Worm (Caenorhabditis elegans) whole organism, mixed stage, embryonic: ENCODE results near the gene fbxa-52.

Source experiments
- mep-1 ChIP-seq: fragments of 150-350 bp; optimal IDR thresholded peaks from 2 replicates; lab custom pipeline; 2017; ENCODE audit warnings: missing biosample characterization, missing genetic modification reagents, missing genetic modification characterization, inconsistent platforms
- nhr-12 ChIP-seq: fragments of 150-350 bp; optimal IDR thresholded peaks from 2 replicates; lab custom pipeline; 2014; ENCODE audit warnings: missing biosample characterization, missing genetic modification characterization
- nhr-237 ChIP-seq: fragments of 150-350 bp; optimal IDR thresholded peaks from 2 replicates; lab custom pipeline; 2014; ENCODE audit warnings: missing biosample characterization, missing genetic modification characterization

ce11 chrX:1668748-1669147 lies 43.7 kb downstream of the fbxa-52 start, which contains the start of gene R09H3.3:
- no peak for TF ChIP-seq nhr-12 (tag; lab: Kevin White, UChicago)
- TF ChIP-seq nhr-237 (tag; lab: Kevin White, UChicago) = no peak
- TF ChIP-seq mep-1 (tag; lab: Kevin White, UChicago) = no peak
